Fruit fly (Drosophila melanogaster): ENCODE measurements around the gene Tmem43.

Gene Tmem43

DNA sequence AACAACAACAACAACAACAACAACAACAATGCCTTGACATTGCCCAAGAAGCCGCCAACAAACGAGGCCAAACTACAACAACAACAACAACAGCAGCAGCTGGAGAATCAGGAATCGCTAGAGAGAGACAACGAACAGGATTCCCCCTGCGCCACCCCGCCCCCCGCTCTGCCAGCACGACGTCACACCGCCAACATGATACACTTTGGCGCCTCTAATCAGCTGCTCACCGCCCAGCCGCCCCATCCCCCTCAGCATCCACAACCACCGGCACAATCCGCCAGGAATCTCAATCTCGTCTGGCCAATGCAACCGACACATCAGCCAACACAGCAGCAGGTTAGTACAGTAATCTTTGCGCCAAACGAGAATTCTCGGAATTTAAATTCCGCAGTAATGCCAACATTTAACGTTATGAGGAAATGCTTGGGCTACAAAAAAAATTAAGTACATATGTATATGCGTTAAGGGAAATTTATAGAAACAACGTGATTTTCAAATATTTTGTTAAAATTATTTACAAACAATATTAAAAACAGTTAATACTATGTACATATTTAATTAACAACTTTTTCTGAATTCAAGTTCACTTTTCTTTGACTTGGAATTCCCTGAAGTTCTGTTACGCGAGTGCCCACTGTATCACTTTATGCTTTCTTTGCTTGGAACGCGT, 45.1 kb downstream of the Tmem43 start (continued):
- peak; percentile 54 for TF ChIP-seq CG15601 (tag; optimal IDR thresholded peaks at IDR 0.05)
- peak in 1 of 2 experiments; percentile 74 for TF ChIP-seq eve (GFP tag; optimal IDR thresholded peaks at IDR 0.05)
- peak; percentile 3 for TF ChIP-seq CG10147 (GFP tag; optimal IDR thresholded peaks at IDR 0.05)
- no peak for TF ChIP-seq CG10543 (GFP tag; optimal IDR thresholded peaks at IDR 0.05)
- peak; percentile 30 for TF ChIP-seq CG11723 (GFP tag; optimal IDR thresholded peaks at IDR 0.05)
- no peak for TF ChIP-seq C15 (GFP tag; IDR thresholded peaks at IDR 0.05)
- peak; percentile 31 for TF ChIP-seq gsb-n (tag; optimal IDR thresholded peaks at IDR 0.05)
- TF ChIP-seq Hr78 (GFP tag; optimal IDR thresholded peaks at IDR 0.05) = peak in 1 of 2 experiments; percentile 19
- peak; percentile 29 for TF ChIP-seq Ssrp (tag; optimal IDR thresholded peaks at IDR 0.05)
- TF ChIP-seq CG6654 (GFP tag; optimal IDR thresholded peaks at IDR 0.05) = no peak
- no peak for TF ChIP-seq sqz (GFP tag; optimal IDR thresholded peaks at IDR 0.05)
- peak; percentile 16; the same call in 1 of the 3 replicates for TF ChIP-seq jigr1 (GFP tag; IDR thresholded peaks at IDR 0.05)
- TF ChIP-seq CG4424 (GFP tag; optimal IDR thresholded peaks at IDR 0.05) = peak; percentile 7
- TF ChIP-seq dmrt99B (tag; optimal IDR thresholded peaks at IDR 0.05) = peak; percentile 65
- 0 out of 3 replicates have a peak, but pooled peaks have one; percentile 37 for TF ChIP-seq ken (GFP tag; IDR thresholded peaks at IDR 0.05)
- no peak for TF ChIP-seq pfk (GFP tag; optimal IDR thresholded peaks at IDR 0.05)
- peak; percentile 46 for TF ChIP-seq CG8388 (GFP tag; optimal IDR thresholded peaks at IDR 0.05)
- TF ChIP-seq Fer1 (GFP tag; optimal IDR thresholded peaks at IDR 0.05) = no peak
- TF ChIP-seq fd3F (GFP tag; optimal IDR thresholded peaks at IDR 0.05) = peak; percentile 18
- no peak for TF ChIP-seq Trl (optimal IDR thresholded peaks at IDR 0.05)
- TF ChIP-seq Trl (GFP tag; optimal IDR thresholded peaks at IDR 0.05) = no peak
- TF ChIP-seq sisA (GFP tag; IDR thresholded peaks at IDR 0.05) = 0 out of 2 replicates have a peak, but pooled peaks have one; percentile 4
- peak; percentile 66 for TF ChIP-seq gem (tag; optimal IDR thresholded peaks at IDR 0.05)
- peak; percentile 13 for TF ChIP-seq NfI (GFP tag; optimal IDR thresholded peaks at IDR 0.05)
- TF ChIP-seq gcm2 (GFP tag; optimal IDR thresholded peaks at IDR 0.05) = no peak
- TF ChIP-seq insv (GFP tag; optimal IDR thresholded peaks at IDR 0.05) = no peak
- TF ChIP-seq CG9727 (GFP tag; optimal IDR thresholded peaks at IDR 0.05) = peak; percentile 45
- peak; percentile 63 for TF ChIP-seq CG31441 (GFP tag; IDR thresholded peaks at IDR 0.05)
- peak; percentile 6 for TF ChIP-seq CG12219 (GFP tag; optimal IDR thresholded peaks at IDR 0.05)
- TF ChIP-seq zfh1 (GFP tag; IDR thresholded peaks at IDR 0.05) = peak; percentile 38; the same call in 1 of the 3 replicates
- peak; percentile 41; the same call in 1 of the 3 replicates for TF ChIP-seq H15 (GFP tag; IDR thresholded peaks at IDR 0.05)
- TF ChIP-seq CG10366 (GFP tag; IDR thresholded peaks at IDR 0.05) = peak; percentile 11; the same call in 1 of the 2 replicates
- TF ChIP-seq CG11504 (tag; optimal IDR thresholded peaks at IDR 0.05) = peak; percentile 64
- TF ChIP-seq fd96Cb (tag; optimal IDR thresholded peaks at IDR 0.05) = peak; percentile 25
- peak; percentile 0 for TF ChIP-seq CG30020 (tag; optimal IDR thresholded peaks at IDR 0.05)
- peak; percentile 34; the same call in 1 of the 3 replicates for TF ChIP-seq CG11456 (GFP tag; IDR thresholded peaks at IDR 0.05)
- peak; percentile 53 for TF ChIP-seq nmo (GFP tag; optimal IDR thresholded peaks at IDR 0.05)
- TF ChIP-seq CG7556 (GFP tag; optimal IDR thresholded peaks at IDR 0.05) = peak; percentile 71
- peak; percentile 16 for TF ChIP-seq tio (GFP tag; optimal IDR thresholded peaks at IDR 0.05)
- TF ChIP-seq org-1 (GFP tag; optimal IDR thresholded peaks at IDR 0.05) = peak; percentile 38
- peak; percentile 17 for TF ChIP-seq CG18619 (GFP tag; optimal IDR thresholded peaks at IDR 0.05)
- peak; percentile 47; the same call in 1 of the 2 replicates for TF ChIP-seq CG6689 (GFP tag; IDR thresholded peaks at IDR 0.05)
- TF ChIP-seq Blimp-1 (GFP tag; optimal IDR thresholded peaks at IDR 0.05) = peak; percentile 44
- TF ChIP-seq bcd (GFP tag; optimal IDR thresholded peaks at IDR 0.05) = peak; percentile 37
- peak; percentile 43; the same call in 1 of the 2 replicates for TF ChIP-seq CG32772 (GFP tag; IDR thresholded peaks at IDR 0.05)
- TF ChIP-seq CG7357 (GFP tag; IDR thresholded peaks at IDR 0.05) = peak; percentile 44; the same call in 1 of the 3 replicates
- peak; percentile 63 for TF ChIP-seq CG17385 (GFP tag; optimal IDR thresholded peaks at IDR 0.05)
- peak; percentile 52; the same call in 1 of the 2 replicates for TF ChIP-seq Awh (GFP tag; IDR thresholded peaks at IDR 0.05)
